Worm (Caenorhabditis elegans) whole organism, L3 larva: ENCODE data around the gene viro-2.

Experiments
- R02D3.7 ChIP-seq: fragments of 150-350 bp; optimal IDR thresholded peaks from 2 replicates; lab custom pipeline; 2014; ENCODE audit warnings: missing biosample characterization, missing genetic modification characterization
- ZK546.5 ChIP-seq: sonication (generic microtip); optimal IDR thresholded peaks from 2 replicates; lab custom pipeline; 2017; ENCODE audit warnings: missing biosample characterization, missing genetic modification characterization
- aly-2 ChIP-seq: fragments of 150-350 bp; optimal IDR thresholded peaks from 2 replicates; lab custom pipeline; 2014; ENCODE audit warnings: missing biosample characterization, missing genetic modification characterization
- ama-1 ChIP-seq: fragments of 150-350 bp; optimal IDR thresholded peaks from 2 replicates; lab custom pipeline; 2018
- daf-12 ChIP-seq: fragments of 150-350 bp; optimal IDR thresholded peaks from 2 replicates; lab custom pipeline; 2014; ENCODE audit warnings: missing biosample characterization, missing genetic modification reagents, missing genetic modification characterization
- egl-27 ChIP-seq: sonication (generic microtip); optimal IDR thresholded peaks from 4 replicates; lab custom pipeline; 2017; ENCODE audit warnings: missing biosample characterization, missing genetic modification reagents, missing genetic modification characterization
- elt-1 ChIP-seq: fragments of 150-350 bp; optimal IDR thresholded peaks from 2 replicates; lab custom pipeline; 2014; ENCODE audit warnings: missing biosample characterization, missing genetic modification characterization
- elt-2 ChIP-seq: sonication (generic microtip); optimal IDR thresholded peaks from 2 replicates; lab custom pipeline; 2016; ENCODE audit warnings: missing genetic modification reagents, mild to moderate bottlenecking, missing genetic modification characterization, missing compliant biosample characterization
- elt-3 ChIP-seq, 3 experiments: fragments of 150-350 bp in 1 of 3; sonication (generic microtip) in 2 of 3; optimal IDR thresholded peaks; 2 replicates in 2 of 3; 4 replicates in 1 of 3; lab custom pipeline; 2014 to 2017; ENCODE audit warnings: missing biosample characterization in 3 of 3, missing genetic modification characterization in 3 of 3
- fkh-10 ChIP-seq: sonication (generic microtip); optimal IDR thresholded peaks from 2 replicates; lab custom pipeline; 2017; ENCODE audit warnings: missing biosample characterization, missing genetic modification reagents, missing genetic modification characterization
- fkh-2 ChIP-seq: fragments of 150-350 bp; optimal IDR thresholded peaks from 2 replicates; lab custom pipeline; 2014; ENCODE audit warnings: missing biosample characterization, missing genetic modification reagents, missing genetic modification characterization
- fos-1 ChIP-seq: fragments of 150-350 bp; optimal IDR thresholded peaks from 2 replicates; lab custom pipeline; 2014; ENCODE audit warnings: missing biosample characterization, missing genetic modification characterization
- hmg-11 ChIP-seq: sonication (generic microtip); optimal IDR thresholded peaks from 2 replicates; lab custom pipeline; 2016; ENCODE audit warnings: missing genetic modification characterization, missing compliant biosample characterization
- jun-1 ChIP-seq: fragments of 150-350 bp; optimal IDR thresholded peaks from 2 replicates; lab custom pipeline; 2014; ENCODE audit warnings: missing biosample characterization, missing genetic modification reagents, missing genetic modification characterization
- lin-15B ChIP-seq: fragments of 150-350 bp; optimal IDR thresholded peaks from 2 replicates; lab custom pipeline; 2014; ENCODE audit warnings: missing biosample characterization, missing genetic modification characterization
- lsy-12 ChIP-seq: sonication (generic microtip); optimal IDR thresholded peaks from 2 replicates; lab custom pipeline; 2016; ENCODE audit warnings: mild to moderate bottlenecking, missing genetic modification characterization, missing compliant biosample characterization
- mdl-1 ChIP-seq: fragments of 150-350 bp; optimal IDR thresholded peaks from 2 replicates; lab custom pipeline; 2014; ENCODE audit warnings: missing biosample characterization, missing genetic modification characterization
- mml-1 ChIP-seq: fragments of 150-350 bp; sonication (generic microtip); optimal IDR thresholded peaks from 3 replicates; lab custom pipeline; 2014; ENCODE audit warnings: missing biosample characterization, missing genetic modification characterization
- nfya-1 ChIP-seq: sonication (generic microtip); optimal IDR thresholded peaks from 2 replicates; lab custom pipeline; 2017; ENCODE audit warnings: missing genetic modification characterization, mild to moderate bottlenecking, missing compliant biosample characterization, antibody characterized with exemption, moderate library complexity; ENCODE audit not compliant: insufficient read depth
- nhr-11 ChIP-seq: fragments of 150-350 bp; optimal IDR thresholded peaks from 2 replicates; lab custom pipeline; 2014; ENCODE audit warnings: missing biosample characterization, missing genetic modification characterization
- nhr-12 ChIP-seq: fragments of 150-350 bp; optimal IDR thresholded peaks from 2 replicates; lab custom pipeline; 2014; ENCODE audit warnings: missing biosample characterization, missing genetic modification characterization
- nhr-23 ChIP-seq: fragments of 150-350 bp; optimal IDR thresholded peaks from 2 replicates; lab custom pipeline; 2014; ENCODE audit warnings: missing biosample characterization, missing genetic modification reagents, missing genetic modification characterization
- nhr-237 ChIP-seq: fragments of 150-350 bp; optimal IDR thresholded peaks from 2 replicates; lab custom pipeline; 2014; ENCODE audit warnings: missing biosample characterization, missing genetic modification characterization
- nhr-25 ChIP-seq: sonication (generic microtip); optimal IDR thresholded peaks from 2 replicates; lab custom pipeline; 2017; ENCODE audit warnings: missing biosample characterization, missing genetic modification characterization
- nhr-28 ChIP-seq: fragments of 150-350 bp; optimal IDR thresholded peaks from 2 replicates; lab custom pipeline; 2014; ENCODE audit warnings: missing biosample characterization, missing genetic modification characterization
- nhr-43 ChIP-seq: sonication (generic microtip); optimal IDR thresholded peaks from 2 replicates; lab custom pipeline; 2016; ENCODE audit warnings: mild to moderate bottlenecking, missing genetic modification characterization, missing compliant biosample characterization; ENCODE audit not compliant: poor library complexity, severe bottlenecking
- nhr-76 ChIP-seq: fragments of 150-350 bp; sonication (generic microtip); optimal IDR thresholded peaks from 5 replicates; lab custom pipeline; 2014; ENCODE audit warnings: missing biosample characterization, missing genetic modification characterization
- pha-4 ChIP-seq: fragments of 150-350 bp; optimal IDR thresholded peaks from 2 replicates; lab custom pipeline; 2014; ENCODE audit warnings: missing biosample characterization, missing genetic modification reagents, missing genetic modification characterization
- pqm-1 ChIP-seq: fragments of 150-350 bp; optimal IDR thresholded peaks from 2 replicates; lab custom pipeline; 2017; ENCODE audit warnings: missing biosample characterization, missing genetic modification characterization, inconsistent platforms
- skn-1 ChIP-seq: fragments of 150-350 bp; optimal IDR thresholded peaks from 2 replicates; lab custom pipeline; 2014; ENCODE audit warnings: missing biosample characterization, missing genetic modification characterization
- unc-62 ChIP-seq: fragments of 150-350 bp; sonication (generic microtip); optimal IDR thresholded peaks from 4 replicates; lab custom pipeline; 2014; ENCODE audit warnings: missing biosample characterization, missing genetic modification reagents, missing genetic modification characterization
- zag-1 ChIP-seq: fragments of 150-350 bp; optimal IDR thresholded peaks from 2 replicates; lab custom pipeline; 2014; ENCODE audit warnings: missing biosample characterization, missing genetic modification characterization
- ztf-11 ChIP-seq: fragments of 150-350 bp; optimal IDR thresholded peaks from 2 replicates; lab custom pipeline; 2014; ENCODE audit warnings: missing biosample characterization, missing genetic modification characterization

The viro-2 gene

DNA sequence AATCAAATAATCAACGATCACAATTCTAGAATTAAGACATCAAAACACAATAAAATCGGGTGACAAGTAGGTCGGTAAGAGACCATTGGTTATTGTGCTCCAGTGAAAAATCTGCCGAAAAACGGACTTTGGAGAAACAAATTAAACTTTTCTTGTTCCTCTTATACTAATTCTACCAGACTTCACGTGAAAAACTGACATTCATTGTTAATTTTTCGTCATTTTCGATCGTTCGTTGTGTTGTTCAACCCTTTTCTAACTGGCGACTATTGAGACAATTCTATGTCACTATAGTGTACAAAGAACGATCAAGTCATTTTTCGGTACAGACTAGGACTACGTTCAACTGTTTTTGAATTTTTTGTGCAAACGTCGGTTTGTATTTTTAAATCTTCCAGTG lies 8.2 kb upstream of the viro-2 start:
- TF ChIP-seq pqm-1 (tag; lab: Kevin White, UChicago) (peak; percentile 63), mdl-1 (no peak), elt-3 (tag; optimal IDR thresholded peaks at IDR 0.05; lab: Kevin White, UChicago) (no peak), egl-27 (tag; lab: Kevin White, UChicago) (peak; percentile 46), ama-1 (no peak), unc-62 (no peak), elt-2 (tag; lab: Kevin White, UChicago) (peak; percentile 26), nfya-1 (tag; lab: Kevin White, UChicago) (no peak), fos-1 (tag; lab: Kevin White, UChicago) (no peak), nhr-12 (tag; lab: Kevin White, UChicago) (no peak), nhr-25 (tag; lab: Kevin White, UChicago) (peak; percentile 42), nhr-43 (tag; lab: Kevin White, UChicago) (peak; percentile 28), elt-1 (no peak), nhr-11 (tag; lab: Kevin White, UChicago) (no peak), pha-4 (peak; percentile 31), jun-1 (tag; lab: Kevin White, UChicago) (peak; percentile 22), nhr-23 (tag; lab: Kevin White, UChicago) (peak; percentile 68)

DNA sequence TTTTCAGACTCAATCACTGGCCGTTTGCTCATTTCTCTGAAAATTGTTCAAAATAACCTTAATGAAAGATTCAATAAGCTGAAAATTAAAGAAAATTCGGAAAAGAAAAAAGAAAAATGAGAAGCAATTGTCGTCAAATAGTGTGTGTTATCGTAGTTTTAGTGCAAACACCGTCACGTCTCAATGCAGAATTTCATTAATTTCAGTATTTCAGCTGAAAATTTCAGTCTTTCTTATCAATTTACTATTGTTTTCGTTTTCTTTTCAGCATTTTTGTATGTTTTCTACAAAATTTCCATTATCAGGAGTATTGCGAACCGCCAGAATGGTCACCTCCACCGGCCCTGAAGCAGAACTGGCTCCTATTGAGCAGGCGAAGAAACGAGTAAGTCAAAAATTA lies 5.8 kb upstream of the viro-2 start, which contains the start of the genes B0280.9 and rpia-1:
B0280.9 (minus strand) TSS at position 36 of the 400 bp plus-strand sequence.
rpia-1 (plus strand) TSS at position 269 of the 400 bp plus-strand sequence.
- TF ChIP-seq ZK546.5 (tag; lab: Kevin White, UChicago) (no peak), jun-1 (tag; lab: Kevin White, UChicago) (no peak), elt-2 (tag; lab: Kevin White, UChicago) (peak; percentile 68), nfya-1 (tag; lab: Kevin White, UChicago) (peak; percentile 18), nhr-237 (no peak), mml-1 (tag; lab: Kevin White, UChicago) (no peak), R02D3.7 (tag; lab: Kevin White, UChicago) (no peak), nhr-43 (tag; lab: Kevin White, UChicago) (no peak), fkh-2 (tag; lab: Kevin White, UChicago) (no peak), fkh-10 (GFP tag; lab: Kevin White, UChicago) (no peak), nhr-28 (tag; lab: Kevin White, UChicago) (no peak), elt-3 (tag; optimal IDR thresholded peaks at IDR 0.05; lab: Kevin White, UChicago) (no peak), nhr-76 (tag; lab: Kevin White, UChicago) (no peak), pha-4 (peak; percentile 59), hmg-11 (tag; lab: Kevin White, UChicago) (peak; percentile 23), pqm-1 (tag; lab: Kevin White, UChicago) (peak; percentile 56), ztf-11 (tag; lab: Kevin White, UChicago) (no peak), zag-1 (tag; lab: Kevin White, UChicago) (no peak), lin-15B (tag; lab: Kevin White, UChicago) (peak; percentile 21), skn-1 (tag; lab: Kevin White, UChicago) (peak; percentile 12), nhr-11 (tag; lab: Kevin White, UChicago) (no peak), nhr-12 (tag; lab: Kevin White, UChicago) (no peak), nhr-23 (tag; lab: Kevin White, UChicago) (peak; percentile 35), lsy-12 (no peak)

ce11 chrIII:7124364-7124763 lies 4.3 kb upstream of the viro-2 start, which contains the start of gene B0280.2:
TSS of gene B0280.2 (plus strand) at chrIII:7124664.
- TF ChIP-seq skn-1 (tag; lab: Kevin White, UChicago) (no peak), unc-62 (no peak), aly-2 (tag; lab: Kevin White, UChicago) (no peak), daf-12 (tag; lab: Kevin White, UChicago) (no peak)
- TF ChIP-seq, all 47 proteins: peak for 0

ce11 chrIII:7133559-7133958 lies 4.9 kb downstream of the viro-2 start, which contains the start of the genes pot-1 and ggtb-1:
TSS of gene pot-1 (minus strand) at chrIII:7133678.
TSS of gene ggtb-1 (plus strand) at chrIII:7133766.
- TF ChIP-seq lin-15B (tag; lab: Kevin White, UChicago) (peak; percentile 5), nhr-237 (no peak), pha-4 (peak; percentile 31), nfya-1 (tag; lab: Kevin White, UChicago) (peak; percentile 6)
